Worm (Caenorhabditis elegans) whole organism, L3 larva: ENCODE data around the gene warf-1.

Experiments
- ama-1 ChIP-seq: fragments of 150-350 bp; optimal IDR thresholded peaks from 2 replicates; lab custom pipeline; 2018
- elt-2 ChIP-seq: sonication (generic microtip); optimal IDR thresholded peaks from 2 replicates; lab custom pipeline; 2016; ENCODE audit warnings: missing genetic modification reagents, mild to moderate bottlenecking, missing genetic modification characterization, missing compliant biosample characterization
- fkh-2 ChIP-seq: fragments of 150-350 bp; optimal IDR thresholded peaks from 2 replicates; lab custom pipeline; 2014; ENCODE audit warnings: missing biosample characterization, missing genetic modification reagents, missing genetic modification characterization
- jun-1 ChIP-seq: fragments of 150-350 bp; optimal IDR thresholded peaks from 2 replicates; lab custom pipeline; 2014; ENCODE audit warnings: missing biosample characterization, missing genetic modification reagents, missing genetic modification characterization
- mdl-1 ChIP-seq: fragments of 150-350 bp; optimal IDR thresholded peaks from 2 replicates; lab custom pipeline; 2014; ENCODE audit warnings: missing biosample characterization, missing genetic modification characterization
- nhr-25 ChIP-seq: sonication (generic microtip); optimal IDR thresholded peaks from 2 replicates; lab custom pipeline; 2017; ENCODE audit warnings: missing biosample characterization, missing genetic modification characterization
- tbx-2 ChIP-seq: sonication (generic microtip); optimal IDR thresholded peaks from 2 replicates; lab custom pipeline; 2016; ENCODE audit warnings: mild to moderate bottlenecking, missing genetic modification characterization, missing compliant biosample characterization
- unc-62 ChIP-seq: fragments of 150-350 bp; sonication (generic microtip); optimal IDR thresholded peaks from 4 replicates; lab custom pipeline; 2014; ENCODE audit warnings: missing biosample characterization, missing genetic modification reagents, missing genetic modification characterization

DNA sequence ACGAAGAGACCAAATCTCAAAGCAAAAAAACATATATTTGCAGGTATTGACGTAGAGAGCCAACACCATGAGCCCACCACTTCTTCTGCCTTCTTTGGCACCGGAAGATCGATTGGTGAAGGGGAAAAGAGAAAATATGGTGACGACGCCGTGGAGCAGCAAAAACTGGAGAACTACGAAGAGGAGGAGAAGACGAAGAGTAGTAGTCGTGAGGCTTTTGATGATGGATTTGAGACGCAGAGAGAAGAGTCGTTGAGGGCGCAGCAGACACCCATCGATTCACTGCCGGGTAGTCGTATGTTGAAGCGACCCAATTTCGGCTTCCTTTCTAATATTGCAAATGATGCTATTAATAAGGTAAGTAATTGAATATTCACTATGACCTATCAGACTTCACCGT lies 23.2 kb upstream of the warf-1 start:
- no peak for TF ChIP-seq tbx-2 (tag; lab: Kevin White, UChicago)
- no peak for TF ChIP-seq unc-62
- no peak for TF ChIP-seq fkh-2 (tag; lab: Kevin White, UChicago)
- TF ChIP-seq ama-1 (lab: Kevin White, UChicago): no peak
- no peak for TF ChIP-seq jun-1
- no peak for TF ChIP-seq mdl-1
- TF ChIP-seq nhr-25 (tag; lab: Kevin White, UChicago): no peak
- no peak for TF ChIP-seq elt-2 (tag; lab: Kevin White, UChicago)
